Worm (Caenorhabditis elegans) whole organism, mixed stage, embryonic: ENCODE results near the gene T05A12.3.

ENCODE experiments used
- ceh-39 ChIP-seq: fragments of 150-350 bp; optimal IDR thresholded peaks from 2 replicates; lab custom pipeline; 2014; ENCODE audit warnings: missing biosample characterization, missing genetic modification characterization
- cnd-1 ChIP-seq: fragments of 200-800 bp; sonication (Bioruptor generic); optimal IDR thresholded peaks from 2 replicates; lab custom pipeline; 2018; ENCODE audit warnings: mild to moderate bottlenecking, missing genetic modification characterization, missing compliant biosample characterization
- flh-1 ChIP-seq: fragments of 200-800 bp; sonication (Bioruptor generic); optimal IDR thresholded peaks from 2 replicates; lab custom pipeline; 2018; ENCODE audit warnings: mild to moderate bottlenecking, missing genetic modification characterization, moderate library complexity, missing compliant biosample characterization
- lin-13 ChIP-seq: fragments of 150-350 bp; optimal IDR thresholded peaks from 2 replicates; lab custom pipeline; 2014; ENCODE audit warnings: missing biosample characterization, missing genetic modification characterization
- lsy-2 ChIP-seq: fragments of 150-350 bp; optimal IDR thresholded peaks from 2 replicates; lab custom pipeline; 2014; ENCODE audit warnings: missing biosample characterization, missing genetic modification characterization
- nhr-12 ChIP-seq: fragments of 150-350 bp; optimal IDR thresholded peaks from 2 replicates; lab custom pipeline; 2014; ENCODE audit warnings: missing biosample characterization, missing genetic modification characterization
- nhr-237 ChIP-seq: fragments of 150-350 bp; optimal IDR thresholded peaks from 2 replicates; lab custom pipeline; 2014; ENCODE audit warnings: missing biosample characterization, missing genetic modification characterization
- nhr-76 ChIP-seq: sonication (generic microtip); optimal IDR thresholded peaks from 2 replicates; lab custom pipeline; 2017; ENCODE audit warnings: missing biosample characterization, missing genetic modification characterization
- pha-4 ChIP-seq: fragments of 150-350 bp; optimal IDR thresholded peaks from 2 replicates; lab custom pipeline; 2018; ENCODE audit warnings: missing biosample characterization, missing genetic modification reagents, missing genetic modification characterization
- unc-39 ChIP-seq: fragments of 150-350 bp; optimal IDR thresholded peaks from 2 replicates; lab custom pipeline; 2014; ENCODE audit warnings: missing biosample characterization, missing genetic modification characterization
- unc-62 ChIP-seq: fragments of 150-350 bp; optimal IDR thresholded peaks from 2 replicates; lab custom pipeline; 2014; ENCODE audit warnings: missing biosample characterization, missing genetic modification reagents, missing genetic modification characterization
- ztf-11 ChIP-seq: fragments of 150-350 bp; optimal IDR thresholded peaks from 2 replicates; lab custom pipeline; 2014; ENCODE audit warnings: missing biosample characterization, missing genetic modification characterization

ce11 chrIV:6879666-6880210, 7.7 kb downstream of the T05A12.3 start:
- TF ChIP-seq nhr-76 (no peak), cnd-1 (tag; lab: Kevin White, UChicago) (no peak), lsy-2 (tag; lab: Kevin White, UChicago) (no peak), flh-1 (GFP tag; lab: Kevin White, UChicago) (no peak), unc-62 (GFP tag; lab: Kevin White, UChicago) (no peak), nhr-237 (tag; lab: Kevin White, UChicago) (no peak), ztf-11 (tag; lab: Kevin White, UChicago) (no peak), lin-13 (tag; lab: Kevin White, UChicago) (no peak), pha-4 (no peak), unc-39 (tag; lab: Kevin White, UChicago) (no peak), nhr-12 (tag; lab: Kevin White, UChicago) (no peak), ceh-39 (tag; lab: Kevin White, UChicago) (no peak)
